ENCODE assay signal across 4 worm cellular contexts in genomic region chrII:14441144-14441543, ce11.
TF ChIP-seq lines count a peak whose summit lies in the region.

Gene smg-8, plus strand, starts transcription at chrII:14441409.

TF ChIP-seq in whole organism, L2 larva, 48 proteins besides CTCF, POLR2A, EP300 and RAD21 (continued from another document):
- TF ChIP-seq unc-62 (GFP tag; optimal IDR thresholded peaks at IDR 0.05; lab: Kevin White, UChicago) (no peak), ceh-16 (tag; optimal IDR thresholded peaks at IDR 0.05; lab: Kevin White, UChicago) (peak; percentile 5), zag-1 (tag; optimal IDR thresholded peaks at IDR 0.05; lab: Kevin White, UChicago) (peak; percentile 47), crh-2 (tag; optimal IDR thresholded peaks at IDR 0.05; lab: Kevin White, UChicago) (peak; percentile 77)

TF ChIP-seq in whole organism, L4 larva, 104 proteins besides CTCF, POLR2A, EP300 and RAD21 (continued from another document):
- peak; percentile 40 for TF ChIP-seq fkh-10 (GFP tag; optimal IDR thresholded peaks at IDR 0.05; lab: Kevin White, UChicago)
- TF ChIP-seq dve-1 (tag; optimal IDR thresholded peaks at IDR 0.05; lab: Kevin White, UChicago; ENCODE audit: insufficient read depth): peak; percentile 53
- peak; percentile 26 for TF ChIP-seq ces-1 (GFP tag; optimal IDR thresholded peaks at IDR 0.05; lab: Kevin White, UChicago)
- TF ChIP-seq lin-38 (GFP tag; IDR thresholded peaks at IDR 0.05; lab: Robert Waterston, UW): peak; percentile 97
- TF ChIP-seq lsy-2 (tag; optimal IDR thresholded peaks at IDR 0.05; lab: Kevin White, UChicago): peak; percentile 7 to 85
- no peak for TF ChIP-seq dmd-6 (GFP tag; IDR thresholded peaks at IDR 0.05; lab: Robert Waterston, UW)
TF ChIP-seq in whole organism, L4 larva: peak in this region for 20.

TF ChIP-seq in whole organism, late embryonic, 69 proteins besides CTCF, POLR2A, EP300 and RAD21 (continued from another document):
- no peak for TF ChIP-seq lim-6 (tag; optimal IDR thresholded peaks at IDR 0.05; lab: Kevin White, UChicago)
- no peak for TF ChIP-seq fkh-6 (tag; optimal IDR thresholded peaks at IDR 0.05; lab: Kevin White, UChicago)
- no peak for TF ChIP-seq pros-1 (tag; optimal IDR thresholded peaks at IDR 0.05; lab: Kevin White, UChicago)
- TF ChIP-seq dve-1 (tag; optimal IDR thresholded peaks at IDR 0.05; lab: Kevin White, UChicago): peak; percentile 59
- peak; percentile 66 for TF ChIP-seq unc-42 (tag; optimal IDR thresholded peaks at IDR 0.05; lab: Kevin White, UChicago)
- no peak for TF ChIP-seq pqm-1 (tag; optimal IDR thresholded peaks at IDR 0.05; lab: Kevin White, UChicago)
- TF ChIP-seq ceh-45 (GFP tag; IDR thresholded peaks at IDR 0.05; lab: Robert Waterston, UW): no peak
- peak; percentile 30 for TF ChIP-seq pax-1 (tag; optimal IDR thresholded peaks at IDR 0.05; lab: Kevin White, UChicago)
- no peak for TF ChIP-seq sox-4 (tag; optimal IDR thresholded peaks at IDR 0.05; lab: Kevin White, UChicago)
- TF ChIP-seq pha-2 (tag; optimal IDR thresholded peaks at IDR 0.05; lab: Kevin White, UChicago): no peak

TF ChIP-seq in whole organism, mixed stage, embryonic, 35 proteins besides CTCF, POLR2A, EP300 and RAD21 (continued from another document):
- peak; percentile 85 for TF ChIP-seq nhr-237 (tag; optimal IDR thresholded peaks at IDR 0.05; lab: Kevin White, UChicago)
- TF ChIP-seq bed-3 (GFP tag; optimal IDR thresholded peaks at IDR 0.05; lab: Kevin White, UChicago): no peak
- TF ChIP-seq ceh-39 (tag; optimal IDR thresholded peaks at IDR 0.05; lab: Kevin White, UChicago): peak; percentile 57
- peak; percentile 91 for TF ChIP-seq ces-1 (GFP tag; optimal IDR thresholded peaks at IDR 0.05; lab: Kevin White, UChicago)
- TF ChIP-seq lin-13 (tag; optimal IDR thresholded peaks at IDR 0.05; lab: Kevin White, UChicago): peak; percentile 26
